Fruit fly (Drosophila melanogaster): Measurements from ENCODE around the gene CG3078.

dm6 chrX:2225138-2225537, 34.5 kb downstream of the CG3078 start, which contains the start of gene pcx:
- TF ChIP-seq Abd-B (GFP tag; optimal IDR thresholded peaks at IDR 0.05) (no peak), Hnf4 (GFP tag; optimal IDR thresholded peaks at IDR 0.05) (no peak), HLH106 (tag; optimal IDR thresholded peaks at IDR 0.05) (no peak), psq (GFP tag; optimal IDR thresholded peaks at IDR 0.05) (no peak), sage (GFP tag; optimal IDR thresholded peaks at IDR 0.05) (no peak), lola (GFP tag; optimal IDR thresholded peaks at IDR 0.05) (no peak)

Data from whole organism, wandering third instar larva.